Fruit fly (Drosophila melanogaster) whole organism, adult: ENCODE results near the gene CG12983.

Source experiments
- CG11617 ChIP-seq: fragments of 200-800 bp; sonication (Bioruptor generic); optimal IDR thresholded peaks from 2 replicates; lab custom pipeline; 2017; ENCODE audit warnings: mild to moderate bottlenecking, missing biosample characterization, missing genetic modification reagents, missing genetic modification characterization
- CG12768 ChIP-seq: fragments of 200-800 bp; sonication (Bioruptor generic); optimal IDR thresholded peaks from 2 replicates; lab custom pipeline; 2017; ENCODE audit warnings: missing biosample characterization, missing genetic modification characterization, mild to moderate bottlenecking, moderate library complexity, missing genetic modification reagents
- CG14711 ChIP-seq: fragments of 200-800 bp; sonication (Bioruptor generic); optimal IDR thresholded peaks from 2 replicates; lab custom pipeline; 2018; ENCODE audit warnings: missing biosample characterization, mild to moderate bottlenecking, missing genetic modification characterization, moderate library complexity
- CG1620 ChIP-seq: fragments of 200-800 bp; sonication (Bioruptor generic); optimal IDR thresholded peaks from 2 replicates; lab custom pipeline; 2016; ENCODE audit warnings: missing biosample characterization, missing genetic modification characterization
- CG33017 ChIP-seq: fragments of 200-800 bp; sonication (Bioruptor generic); optimal IDR thresholded peaks from 2 replicates; lab custom pipeline; 2018; ENCODE audit warnings: missing biosample characterization, mild to moderate bottlenecking, missing genetic modification characterization, moderate library complexity
- CG5204 ChIP-seq: fragments of 200-800 bp; sonication (Bioruptor generic); optimal IDR thresholded peaks from 2 replicates; lab custom pipeline; 2016; ENCODE audit warnings: missing biosample characterization, missing genetic modification characterization
- CG7045 ChIP-seq: fragments of 200-800 bp; sonication (Bioruptor generic); optimal IDR thresholded peaks from 2 replicates; lab custom pipeline; 2017; ENCODE audit warnings: missing biosample characterization, mild to moderate bottlenecking, missing genetic modification characterization
- CG7101 ChIP-seq: fragments of 200-800 bp; sonication (Bioruptor generic); optimal IDR thresholded peaks from 2 replicates; lab custom pipeline; 2018; ENCODE audit warnings: missing biosample characterization, mild to moderate bottlenecking, missing genetic modification characterization, moderate library complexity
- Clk ChIP-seq: fragments of 200-800 bp; sonication (Bioruptor generic); optimal IDR thresholded peaks from 2 replicates; lab custom pipeline; 2017; ENCODE audit warnings: missing biosample characterization, missing genetic modification characterization
- Crg-1 ChIP-seq: fragments of 200-800 bp; sonication (Bioruptor generic); optimal IDR thresholded peaks from 2 replicates; lab custom pipeline; 2016; ENCODE audit warnings: missing biosample characterization, missing genetic modification characterization
- Hr96 ChIP-seq: fragments of 200-800 bp; sonication (Bioruptor generic); optimal IDR thresholded peaks from 2 replicates; lab custom pipeline; 2016; ENCODE audit warnings: missing biosample characterization, missing genetic modification characterization
- Mnt ChIP-seq: fragments of 200-800 bp; sonication (Bioruptor generic); optimal IDR thresholded peaks from 2 replicates; lab custom pipeline; 2016; ENCODE audit warnings: missing biosample characterization, mild to moderate bottlenecking, missing genetic modification characterization
- bab1 ChIP-seq: fragments of 200-800 bp; sonication (Bioruptor generic); optimal IDR thresholded peaks from 3 replicates; lab custom pipeline; 2019; ENCODE audit warnings: missing biosample characterization, mild to moderate bottlenecking, missing genetic modification characterization, moderate library complexity
- cic ChIP-seq: fragments of 200-800 bp; sonication (Bioruptor generic); optimal IDR thresholded peaks from 2 replicates; lab custom pipeline; 2017; ENCODE audit warnings: missing biosample characterization, mild to moderate bottlenecking, missing genetic modification characterization, moderate library complexity
- cnc ChIP-seq, 2 experiments: fragments of >200 bp; optimal IDR thresholded peaks; 2 replicates each; lab custom pipeline; 2017
- kay ChIP-seq: fragments of 200-800 bp; sonication (Bioruptor generic); peaks from one replicate; lab custom pipeline; 2016; ENCODE audit warnings: missing biosample characterization, missing genetic modification characterization, borderline replicate concordance
- ovo ChIP-seq: fragments of 200-800 bp; sonication (Bioruptor generic); optimal IDR thresholded peaks from 2 replicates; lab custom pipeline; 2016; ENCODE audit warnings: missing biosample characterization, missing genetic modification characterization
- pad ChIP-seq: fragments of 200-800 bp; sonication (Bioruptor generic); optimal IDR thresholded peaks from 3 replicates; lab custom pipeline; 2017; ENCODE audit warnings: missing biosample characterization, missing genetic modification characterization, mild to moderate bottlenecking, moderate library complexity, missing genetic modification reagents
- tj ChIP-seq: fragments of 200-800 bp; sonication (Bioruptor generic); optimal IDR thresholded peaks from 3 replicates; lab custom pipeline; 2017; ENCODE audit warnings: missing biosample characterization, mild to moderate bottlenecking, missing genetic modification characterization, moderate library complexity
- toe ChIP-seq: fragments of 200-800 bp; sonication (Bioruptor generic); optimal IDR thresholded peaks from 2 replicates; lab custom pipeline; 2016; ENCODE audit warnings: missing biosample characterization, missing genetic modification characterization

The CG12983 gene

dm6 chr3L:20930059-20930785 lies 36.3 kb downstream of the CG12983 start:
- TF ChIP-seq CG7101 = peak; percentile 49
- TF ChIP-seq CG14711 (tag; lab: Kevin White, UChicago) = peak; percentile 57
- peak; percentile 51 for TF ChIP-seq CG11617 (GFP tag; lab: Kevin White, UChicago)
- no peak for TF ChIP-seq CG5204 (GFP tag; lab: Kevin White, UChicago)
- TF ChIP-seq Clk (GFP tag; lab: Kevin White, UChicago) = no peak
- TF ChIP-seq bab1 (GFP tag; lab: Kevin White, UChicago) = peak; percentile 77
- peak; percentile 54 for TF ChIP-seq pad (GFP tag; lab: Kevin White, UChicago)

dm6 chr3L:20929418-20929817 lies 37.1 kb downstream of the CG12983 start:
- no peak for TF ChIP-seq Clk (GFP tag; lab: Kevin White, UChicago)
- no peak for TF ChIP-seq tj (GFP tag; lab: Kevin White, UChicago)
- TF ChIP-seq pad (GFP tag; lab: Kevin White, UChicago) = no peak
- TF ChIP-seq CG1620 (GFP tag; lab: Kevin White, UChicago) = no peak
- TF ChIP-seq Crg-1 (GFP tag; lab: Kevin White, UChicago) = no peak

- no peak for TF ChIP-seq CG12768 (GFP tag; lab: Kevin White, UChicago)
- TF ChIP-seq Clk (GFP tag; lab: Kevin White, UChicago) = no peak
- TF ChIP-seq Mnt (GFP tag; lab: Kevin White, UChicago) = no peak
- TF ChIP-seq kay (GFP tag; lab: Kevin White, UChicago) = no peak
- TF ChIP-seq pad (GFP tag; lab: Kevin White, UChicago) = no peak
- no peak for TF ChIP-seq cic
- TF ChIP-seq CG33017 (tag; lab: Kevin White, UChicago) = no peak
- no peak for TF ChIP-seq CG7045 (GFP tag; lab: Kevin White, UChicago)
- TF ChIP-seq CG5204 (GFP tag; lab: Kevin White, UChicago) = no peak
- TF ChIP-seq ovo (GFP tag; lab: Kevin White, UChicago) = no peak
- no peak for TF ChIP-seq CG1620 (GFP tag; lab: Kevin White, UChicago)
- TF ChIP-seq Hr96 (GFP tag; lab: Kevin White, UChicago) = no peak
- no peak for TF ChIP-seq CG7101
- TF ChIP-seq bab1 (GFP tag; lab: Kevin White, UChicago) = no peak
- TF ChIP-seq toe (GFP tag; lab: Kevin White, UChicago) = no peak
- TF ChIP-seq Crg-1 (GFP tag; lab: Kevin White, UChicago) = no peak
- no peak for TF ChIP-seq cnc (optimal IDR thresholded peaks at IDR 0.05; lab: Kevin White, UChicago)
- no peak for TF ChIP-seq CG14711 (tag; lab: Kevin White, UChicago)
- no peak for TF ChIP-seq CG11617 (GFP tag; lab: Kevin White, UChicago)
- no peak for TF ChIP-seq tj (GFP tag; lab: Kevin White, UChicago)
Measured at dm6 chr3L:20927526-20927925, 39.0 kb downstream of the CG12983 start, which contains the start of gene CG10589. Gene CG10589, plus strand, starts transcription at chr3L:20927826.

DNA sequence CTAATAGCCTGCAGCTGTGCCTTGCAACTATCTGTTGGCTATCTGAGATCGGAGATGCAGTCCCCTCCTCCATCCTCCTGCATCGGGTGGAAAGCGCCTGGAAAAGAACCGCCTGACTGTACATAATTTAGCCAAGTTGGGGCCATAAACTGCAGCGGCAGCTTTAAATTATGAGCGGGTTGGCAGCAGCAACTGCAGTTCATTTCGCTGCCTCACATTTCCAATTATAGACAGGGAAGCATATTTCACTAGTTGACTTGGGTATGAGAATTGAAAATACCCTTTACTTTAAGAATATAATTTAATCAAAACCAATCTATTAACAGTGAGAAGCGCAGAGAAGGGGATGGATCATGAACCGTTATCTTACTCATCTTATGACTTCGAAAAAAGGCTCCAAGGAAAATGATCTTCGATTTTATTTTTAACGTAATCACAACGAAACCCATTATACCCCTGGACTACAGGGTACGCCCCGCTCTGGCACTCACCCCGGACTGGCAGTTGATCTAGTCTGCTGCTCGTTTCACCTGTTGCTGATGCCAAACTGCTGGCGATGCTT lies 43.5 kb downstream of the CG12983 start:
- TF ChIP-seq CG7045 (GFP tag; lab: Kevin White, UChicago) (no peak), CG12768 (GFP tag; lab: Kevin White, UChicago) (no peak), Hr96 (GFP tag; lab: Kevin White, UChicago) (peak; percentile 7), CG1620 (GFP tag; lab: Kevin White, UChicago) (peak; percentile 27), tj (GFP tag; lab: Kevin White, UChicago) (peak; percentile 99), CG33017 (tag; lab: Kevin White, UChicago) (no peak), CG7101 (peak; percentile 23), CG11617 (GFP tag; lab: Kevin White, UChicago) (no peak), CG5204 (GFP tag; lab: Kevin White, UChicago) (no peak), kay (GFP tag; lab: Kevin White, UChicago) (no peak), cic (no peak), toe (GFP tag; lab: Kevin White, UChicago) (no peak), CG14711 (tag; lab: Kevin White, UChicago) (peak; percentile 58), bab1 (GFP tag; lab: Kevin White, UChicago) (peak; percentile 93), Crg-1 (GFP tag; lab: Kevin White, UChicago) (peak; percentile 27), pad (GFP tag; lab: Kevin White, UChicago) (peak; percentile 25), Clk (GFP tag; lab: Kevin White, UChicago) (no peak), ovo (GFP tag; lab: Kevin White, UChicago) (no peak), Mnt (GFP tag; lab: Kevin White, UChicago) (no peak), cnc (optimal IDR thresholded peaks at IDR 0.05; lab: Kevin White, UChicago) (no peak)

- TF ChIP-seq CG14711 (tag; lab: Kevin White, UChicago) = no peak
- TF ChIP-seq kay (GFP tag; lab: Kevin White, UChicago) = no peak
- no peak for TF ChIP-seq Crg-1 (GFP tag; lab: Kevin White, UChicago)
- TF ChIP-seq bab1 (GFP tag; lab: Kevin White, UChicago) = no peak
- TF ChIP-seq pad (GFP tag; lab: Kevin White, UChicago) = no peak
- no peak for TF ChIP-seq cic
Measured at dm6 chr3L:20922279-20922830, 44.2 kb downstream of the CG12983 start.
